Worm (Caenorhabditis elegans) whole organism, midembryonic: ENCODE data around the gene noca-2.

Experiments used
- T22C8.4 ChIP-seq: fragments of 200-800 bp; sonication (Bioruptor generic); IDR thresholded peaks from 2 replicates; pipeline ENCODE4 v1.3.6; 2022; ENCODE audit warnings: missing genetic modification characterization, missing compliant biosample characterization
- flt-1 ChIP-seq: fragments of 200-800 bp; sonication (Bioruptor generic); IDR thresholded peaks from 2 replicates; pipeline ENCODE4 v1.3.6; 2022; ENCODE audit warnings: missing genetic modification characterization, missing compliant biosample characterization
- med-1 ChIP-seq: sonication (generic microtip); optimal IDR thresholded peaks from 2 replicates; lab custom pipeline; 2017; ENCODE audit warnings: missing genetic modification characterization, mild to moderate bottlenecking, missing compliant biosample characterization, antibody characterized with exemption, missing genetic modification reagents; ENCODE audit not compliant: insufficient read depth
- ref-1 ChIP-seq: fragments of 200-800 bp; sonication (Bioruptor generic); conservative IDR thresholded peaks from 2 replicates; pipeline ENCODE4 v1.3.6; 2022; ENCODE audit warnings: missing genetic modification reagents, missing genetic modification characterization, missing compliant biosample characterization
- tab-1 ChIP-seq: fragments of 200-800 bp; sonication (Bioruptor generic); IDR thresholded peaks from 2 replicates; pipeline ENCODE4 v1.3.6; 2022; ENCODE audit warnings: missing genetic modification characterization, missing compliant biosample characterization
- ztf-23 ChIP-seq: fragments of 200-800 bp; sonication (Bioruptor generic); IDR thresholded peaks from 2 replicates; pipeline ENCODE4 v1.3.6; 2022; ENCODE audit warnings: missing genetic modification reagents, missing genetic modification characterization, missing compliant biosample characterization
- ztf-29 ChIP-seq: fragments of 200-800 bp; sonication (Bioruptor generic); IDR thresholded peaks from 2 replicates; pipeline ENCODE4 v1.3.6; 2022; ENCODE audit warnings: missing genetic modification reagents, missing genetic modification characterization, missing compliant biosample characterization

DNA sequence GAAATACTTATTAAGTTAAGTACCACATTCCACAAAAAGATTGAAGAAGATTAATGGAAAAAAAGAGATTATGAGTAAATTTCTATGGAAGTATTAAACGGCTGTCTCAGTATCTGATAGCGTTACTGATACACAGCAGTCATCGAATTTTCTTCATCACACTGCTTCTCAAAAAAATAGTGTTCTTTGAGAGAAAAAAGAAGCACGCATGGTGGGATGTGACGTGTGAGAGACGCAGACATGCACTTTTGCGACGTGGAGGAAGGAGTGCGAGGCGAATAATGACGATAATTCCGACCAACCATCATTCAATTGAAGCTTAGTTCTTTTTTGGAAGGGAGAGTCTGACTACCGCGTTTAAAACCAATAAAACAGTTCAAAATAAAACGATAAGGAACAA is 43.3 kb downstream of the noca-2 start, which contains the start of gene C44C10.11:
- TF ChIP-seq med-1 (GFP tag; lab: Kevin White, UChicago) (no peak), tab-1 (GFP tag; lab: Robert Waterston, UW) (no peak), T22C8.4 (GFP tag; lab: Robert Waterston, UW) (no peak), ref-1 (GFP tag; lab: Robert Waterston, UW) (no peak), flt-1 (GFP tag; lab: Robert Waterston, UW) (no peak), ztf-23 (GFP tag; lab: Robert Waterston, UW) (no peak), ztf-29 (no peak)
